Fruit fly (Drosophila melanogaster) whole organism, embryonic: Measurements from ENCODE around the gene CG15343.

ENCODE experiments used
- Asciz ChIP-seq: fragments of 200-800 bp; sonication (Bioruptor generic); optimal IDR thresholded peaks from 2 replicates; lab custom pipeline; 2017; ENCODE audit warnings: missing biosample characterization, mild to moderate bottlenecking, missing genetic modification characterization, missing genetic modification reagents
- Bdp1 ChIP-seq: fragments of 200-800 bp; sonication (Bioruptor generic); optimal IDR thresholded peaks from 3 replicates; lab custom pipeline; 2016; ENCODE audit warnings: missing biosample characterization, missing genetic modification characterization
- CG10209 ChIP-seq: fragments of 200-800 bp; sonication (Bioruptor generic); optimal IDR thresholded peaks from 3 replicates; lab custom pipeline; 2017; ENCODE audit warnings: missing biosample characterization, mild to moderate bottlenecking, missing genetic modification characterization, missing genetic modification reagents
- CG10321 ChIP-seq: fragments of 200-800 bp; sonication (Bioruptor generic); IDR thresholded peaks from 2 replicates; pipeline ENCODE4 v1.3.6; 2022; ENCODE audit warnings: missing biosample characterization, missing genetic modification characterization
- CG12104 ChIP-seq: fragments of 200-800 bp; sonication (Bioruptor generic); optimal IDR thresholded peaks from 3 replicates; lab custom pipeline; 2016; ENCODE audit warnings: missing biosample characterization, missing genetic modification characterization
- CG12942 ChIP-seq: fragments of 200-800 bp; sonication (Bioruptor generic); optimal IDR thresholded peaks from 3 replicates; lab custom pipeline; 2016; ENCODE audit warnings: missing biosample characterization, missing genetic modification characterization
- CG13775 ChIP-seq: fragments of 200-800 bp; sonication (Bioruptor generic); optimal IDR thresholded peaks from 3 replicates; lab custom pipeline; 2017; ENCODE audit warnings: missing biosample characterization, mild to moderate bottlenecking, missing genetic modification characterization
- CG14965 ChIP-seq: fragments of 200-800 bp; sonication (Bioruptor generic); optimal IDR thresholded peaks from 2 replicates; lab custom pipeline; 2016; ENCODE audit warnings: missing biosample characterization, missing genetic modification characterization, borderline replicate concordance
- CG1602 ChIP-seq: fragments of 200-800 bp; sonication (Bioruptor generic); optimal IDR thresholded peaks from 3 replicates; lab custom pipeline; 2016; ENCODE audit warnings: missing biosample characterization, missing genetic modification characterization
- CG16779 ChIP-seq: fragments of 200-800 bp; sonication (Bioruptor generic); IDR thresholded peaks from 2 replicates; pipeline ENCODE4 v1.3.6; 2022; ENCODE audit warnings: missing biosample characterization, missing genetic modification characterization
- CG1792 ChIP-seq: fragments of 200-800 bp; sonication (Bioruptor generic); optimal IDR thresholded peaks from 2 replicates; lab custom pipeline; 2016; ENCODE audit warnings: missing biosample characterization, missing genetic modification characterization
- CG18011 ChIP-seq: fragments of 200-800 bp; sonication (Bioruptor generic); optimal IDR thresholded peaks from 2 replicates; lab custom pipeline; 2017; ENCODE audit warnings: missing biosample characterization, missing genetic modification characterization, mild to moderate bottlenecking, moderate library complexity, missing genotype
- CG2202 ChIP-seq: fragments of 200-800 bp; sonication (Bioruptor generic); optimal IDR thresholded peaks from 2 replicates; lab custom pipeline; 2018; ENCODE audit warnings: missing biosample characterization, mild to moderate bottlenecking, missing genetic modification characterization
- CG31224 ChIP-seq: fragments of 200-800 bp; sonication (Bioruptor generic); IDR thresholded peaks from 2 replicates; pipeline ENCODE4 v1.3.6; 2022; ENCODE audit warnings: missing biosample characterization, missing genetic modification characterization
- CG34422 ChIP-seq: fragments of 200-800 bp; sonication (Bioruptor generic); IDR thresholded peaks from 3 replicates; pipeline ENCODE4 v1.3.6; 2022; ENCODE audit warnings: missing biosample characterization, missing genetic modification characterization
- CG4404 ChIP-seq: fragments of 200-800 bp; sonication (Bioruptor generic); IDR thresholded peaks from 2 replicates; pipeline ENCODE4 v1.3.6; 2022; ENCODE audit warnings: missing biosample characterization, missing genetic modification characterization
- CG4854 ChIP-seq: fragments of 200-800 bp; sonication (Bioruptor generic); optimal IDR thresholded peaks from 2 replicates; lab custom pipeline; 2016; ENCODE audit warnings: missing biosample characterization, missing genetic modification characterization, inconsistent platforms
- CG6254 ChIP-seq: fragments of 200-800 bp; sonication (Bioruptor generic); optimal IDR thresholded peaks from 3 replicates; lab custom pipeline; 2017; ENCODE audit warnings: mild to moderate bottlenecking, missing biosample characterization, missing genetic modification reagents, missing genetic modification characterization
- CG7271 ChIP-seq: fragments of 200-800 bp; sonication (Bioruptor generic); optimal IDR thresholded peaks from 2 replicates; lab custom pipeline; 2018; ENCODE audit warnings: missing biosample characterization, mild to moderate bottlenecking, missing genetic modification characterization, moderate library complexity
- CG7786 ChIP-seq: fragments of 200-800 bp; sonication (Bioruptor generic); optimal IDR thresholded peaks from 2 replicates; lab custom pipeline; 2016; ENCODE audit warnings: missing biosample characterization, missing genetic modification characterization
- CG8290 ChIP-seq, 3 experiments: fragments of 200-800 bp; sonication (Bioruptor generic); optimal IDR thresholded peaks; 2 replicates each; lab custom pipeline; 2016 to 2019; ENCODE audit warnings: missing biosample characterization in 3 of 3, missing genetic modification characterization in 3 of 3, mild to moderate bottlenecking in 2 of 3, moderate library complexity in 1 of 3
- CG9437 ChIP-seq: fragments of 200-800 bp; sonication (Bioruptor generic); optimal IDR thresholded peaks from 2 replicates; lab custom pipeline; 2018; ENCODE audit warnings: missing biosample characterization, mild to moderate bottlenecking, missing genetic modification characterization
- Dek ChIP-seq: fragments of 200-800 bp; sonication (Bioruptor generic); optimal IDR thresholded peaks from 3 replicates; lab custom pipeline; 2019; ENCODE audit warnings: missing biosample characterization, mild to moderate bottlenecking, missing genetic modification characterization, moderate library complexity
- Dip3 ChIP-seq: fragments of 200-800 bp; sonication (Bioruptor generic); optimal IDR thresholded peaks from 3 replicates; lab custom pipeline; 2016; ENCODE audit warnings: missing biosample characterization, missing genetic modification characterization
- Elba2 ChIP-seq: fragments of 200-800 bp; sonication (Bioruptor generic); optimal IDR thresholded peaks from 3 replicates; lab custom pipeline; 2016; ENCODE audit warnings: missing biosample characterization, missing genetic modification characterization
- HmgZ ChIP-seq: fragments of 200-800 bp; sonication (Bioruptor generic); optimal IDR thresholded peaks from 2 replicates; lab custom pipeline; 2018; ENCODE audit warnings: missing biosample characterization, mild to moderate bottlenecking, missing genetic modification characterization
- Max ChIP-seq: fragments of 200-800 bp; sonication (Bioruptor generic); optimal IDR thresholded peaks from 2 replicates; lab custom pipeline; 2016; ENCODE audit warnings: missing biosample characterization, mild to moderate bottlenecking, missing genetic modification characterization
- Med ChIP-seq: fragments of 200-800 bp; sonication (Bioruptor generic); peaks from one replicate; lab custom pipeline; 2016; ENCODE audit warnings: missing biosample characterization, missing genetic modification characterization, mild to moderate bottlenecking, inconsistent platforms, moderate library complexity
- NFAT ChIP-seq: fragments of 200-800 bp; sonication (Bioruptor generic); IDR thresholded peaks from 2 replicates; pipeline ENCODE4 v1.3.6; 2022; ENCODE audit warnings: missing biosample characterization, missing genetic modification characterization
- Pdp1 ChIP-seq, 2 experiments: fragments of 200-800 bp; sonication (Bioruptor generic); optimal IDR thresholded peaks; 3 replicates each; lab custom pipeline; 2016; ENCODE audit warnings: missing biosample characterization in 2 of 2, missing genetic modification characterization in 2 of 2, mild to moderate bottlenecking in 1 of 2, moderate library complexity in 1 of 2
- Ptx1 ChIP-seq: fragments of 200-800 bp; sonication (Bioruptor generic); IDR thresholded peaks from 2 replicates; pipeline ENCODE4 v1.3.6; 2022; ENCODE audit warnings: missing biosample characterization, missing genetic modification characterization
- Trl ChIP-seq, 3 experiments: fragments of >200 bp in 2 of 3; fragments of 200-800 bp in 1 of 3; sonication (Bioruptor generic) in 1 of 3; optimal IDR thresholded peaks; 2 replicates in 1 of 3; 3 replicates in 2 of 3; lab custom pipeline; 2016 to 2017; ENCODE audit warnings: missing biosample characterization in 1 of 3, missing genetic modification characterization in 1 of 3
- ash1 ChIP-seq: fragments of 200-800 bp; sonication (Bioruptor generic); optimal IDR thresholded peaks from 2 replicates; lab custom pipeline; 2018; ENCODE audit warnings: missing biosample characterization, mild to moderate bottlenecking, missing genetic modification characterization
- chif ChIP-seq, 2 experiments: fragments of 200-800 bp; sonication (Bioruptor generic); optimal IDR thresholded peaks; 3 replicates each; lab custom pipeline; 2016; ENCODE audit warnings: missing biosample characterization in 2 of 2, missing genetic modification characterization in 2 of 2
- crp ChIP-seq, 2 experiments: fragments of 200-800 bp; sonication (Bioruptor generic); optimal IDR thresholded peaks; 2 replicates in 1 of 2; 3 replicates in 1 of 2; lab custom pipeline; 2017; ENCODE audit warnings: missing biosample characterization in 2 of 2, missing genetic modification characterization in 2 of 2, mild to moderate bottlenecking in 1 of 2, moderate library complexity in 1 of 2
- cwo ChIP-seq: fragments of 200-800 bp; sonication (Bioruptor generic); optimal IDR thresholded peaks from 3 replicates; lab custom pipeline; 2017; ENCODE audit warnings: missing biosample characterization, missing genetic modification characterization, mild to moderate bottlenecking, moderate library complexity, missing genetic modification reagents
- fd102C ChIP-seq: fragments of 200-800 bp; sonication (Bioruptor generic); optimal IDR thresholded peaks from 2 replicates; lab custom pipeline; 2018; ENCODE audit warnings: missing biosample characterization, mild to moderate bottlenecking, missing genetic modification characterization, moderate library complexity
- gem ChIP-seq: fragments of 200-800 bp; sonication (Bioruptor generic); optimal IDR thresholded peaks from 2 replicates; lab custom pipeline; 2019; ENCODE audit warnings: missing biosample characterization, mild to moderate bottlenecking, missing genetic modification characterization, moderate library complexity
- hkb ChIP-seq, 2 experiments: fragments of 200-800 bp in 1 of 2; fragments of >200 bp in 1 of 2; sonication (Bioruptor generic) in 1 of 2; IDR thresholded peaks in 1 of 2; optimal IDR thresholded peaks in 1 of 2; 2 replicates each; pipeline versions ENCODE4 v1.3.6 to Lab custom; 2017 to 2022; ENCODE audit warnings: missing biosample characterization in 1 of 2, missing genetic modification characterization in 1 of 2
- lmd ChIP-seq: fragments of 200-800 bp; sonication (Bioruptor generic); IDR thresholded peaks from 2 replicates; pipeline ENCODE4 v1.3.6; 2022; ENCODE audit warnings: missing biosample characterization, missing genetic modification characterization
- lola ChIP-seq, 3 experiments: fragments of >200 bp in 2 of 3; fragments of 200-800 bp in 1 of 3; sonication (Bioruptor generic) in 1 of 3; optimal IDR thresholded peaks; 2 replicates each; lab custom pipeline; 2017 to 2019; ENCODE audit warnings: missing biosample characterization in 3 of 3, missing genetic modification characterization in 3 of 3, mild to moderate bottlenecking in 1 of 3, moderate library complexity in 1 of 3
- onecut ChIP-seq: fragments of 200-800 bp; sonication (Bioruptor generic); IDR thresholded peaks from 2 replicates; pipeline ENCODE4 v1.3.6; 2022; ENCODE audit warnings: missing biosample characterization, missing genetic modification characterization
- pita ChIP-seq: fragments of 200-800 bp; sonication (Bioruptor generic); optimal IDR thresholded peaks from 2 replicates; lab custom pipeline; 2017; ENCODE audit warnings: missing biosample characterization, mild to moderate bottlenecking, missing genetic modification characterization
- psq ChIP-seq: fragments of 200-800 bp; sonication (Bioruptor generic); optimal IDR thresholded peaks from 2 replicates; lab custom pipeline; 2017; ENCODE audit warnings: missing biosample characterization, missing genetic modification characterization
- row ChIP-seq: fragments of 200-800 bp; sonication (Bioruptor generic); IDR thresholded peaks from 3 replicates; pipeline ENCODE4 v1.3.6; 2022; ENCODE audit warnings: missing biosample characterization, missing genetic modification characterization
- run ChIP-seq: fragments of 200-800 bp; sonication (Bioruptor generic); optimal IDR thresholded peaks from 3 replicates; lab custom pipeline; 2018; ENCODE audit warnings: missing biosample characterization, mild to moderate bottlenecking, missing genetic modification characterization
- seq ChIP-seq: fragments of 200-800 bp; sonication (Bioruptor generic); IDR thresholded peaks from 2 replicates; pipeline ENCODE4 v1.3.6; 2022; ENCODE audit warnings: missing biosample characterization, missing genetic modification characterization
- sim ChIP-seq: fragments of 200-800 bp; sonication (Bioruptor generic); IDR thresholded peaks from 2 replicates; pipeline ENCODE4 v1.3.6; 2022; ENCODE audit warnings: missing biosample characterization, missing genetic modification characterization
- sr ChIP-seq: fragments of 200-800 bp; sonication (Bioruptor generic); IDR thresholded peaks from 3 replicates; pipeline ENCODE4 v1.3.6; 2022; ENCODE audit warnings: missing biosample characterization, missing genetic modification characterization

CG15343 gene

dm6 chrX:8252284-8252886 lies 21.2 kb downstream of the CG15343 start, which contains the start of gene CG1632 (continued):
- TF ChIP-seq CG31224 (GFP tag; lab: Robert Waterston, UW) (no peak), fd102C (GFP tag; lab: Kevin White, UChicago) (no peak), CG8290 (GFP tag; optimal IDR thresholded peaks at IDR 0.05; lab: Kevin White, UChicago) (no peak), CG8290 (tag; optimal IDR thresholded peaks at IDR 0.05; lab: Kevin White, UChicago) (no peak), cwo (GFP tag; lab: Kevin White, UChicago) (no peak), CG4854 (GFP tag; lab: Kevin White, UChicago) (no peak), CG12942 (no peak), CG14965 (GFP tag; lab: Kevin White, UChicago) (no peak), gem (peak; percentile 50), CG6254 (no peak), pita (no peak), onecut (no peak), ash1 (GFP tag; lab: Kevin White, UChicago) (no peak), CG9437 (GFP tag; lab: Kevin White, UChicago) (no peak), psq (GFP tag; lab: Kevin White, UChicago) (no peak), CG4404 (GFP tag; lab: Robert Waterston, UW) (no peak), CG10209 (GFP tag; lab: Kevin White, UChicago) (peak; percentile 4), Pdp1 (GFP tag; optimal IDR thresholded peaks at IDR 0.05; lab: Kevin White, UChicago) (no peak), CG10321 (GFP tag; lab: Robert Waterston, UW) (no peak), Dip3 (GFP tag; lab: Kevin White, UChicago) (no peak), CG7271 (tag; lab: Kevin White, UChicago) (no peak), Ptx1 (GFP tag; lab: Robert Waterston, UW) (no peak), CG34422 (GFP tag; lab: Robert Waterston, UW) (no peak), sim (GFP tag; lab: Robert Waterston, UW) (no peak), CG1602 (no peak), Trl (optimal IDR thresholded peaks at IDR 0.05; lab: Kevin White, UChicago) (no peak), Trl (GFP tag; optimal IDR thresholded peaks at IDR 0.05; lab: Kevin White, UChicago) (no peak), seq (GFP tag; lab: Robert Waterston, UW) (no peak), NFAT (GFP tag; lab: Robert Waterston, UW) (no peak), sr (GFP tag; lab: Robert Waterston, UW) (0 out of 3 replicates have a peak, but pooled peaks have one; percentile 22), CG7786 (GFP tag; lab: Kevin White, UChicago) (no peak), lola (GFP tag; optimal IDR thresholded peaks at IDR 0.05; lab: Kevin White, UChicago) (peak in 1 of 3 experiments; percentile 22), crp (GFP tag; optimal IDR thresholded peaks at IDR 0.05; lab: Kevin White, UChicago) (no peak), run (no peak), Elba2 (GFP tag; lab: Kevin White, UChicago) (no peak), CG16779 (GFP tag; lab: Robert Waterston, UW) (no peak), Bdp1 (GFP tag; lab: Kevin White, UChicago) (no peak), HmgZ (no peak), CG1792 (GFP tag; lab: Kevin White, UChicago) (no peak), CG13775 (GFP tag; lab: Kevin White, UChicago) (no peak), Asciz (no peak), CG12104 (no peak), hkb (optimal IDR thresholded peaks at IDR 0.05; lab: Kevin White, UChicago) (no peak), hkb (GFP tag; IDR thresholded peaks at IDR 0.05; lab: Robert Waterston, UW) (no peak), row (GFP tag; lab: Robert Waterston, UW) (peak; percentile 50), Med (GFP tag; lab: Kevin White, UChicago) (peak; percentile 20), chif (GFP tag; optimal IDR thresholded peaks at IDR 0.05; lab: Kevin White, UChicago) (peak in 1 of 2 experiments; percentile 7), Dek (tag; lab: Kevin White, UChicago) (no peak), lmd (GFP tag; lab: Robert Waterston, UW) (no peak), CG2202 (tag; lab: Kevin White, UChicago) (no peak), CG18011 (GFP tag; lab: Kevin White, UChicago) (no peak), Max (no peak)
